Worm (Caenorhabditis elegans): ENCODE results near the gene mrps-17.

- TF ChIP-seq ceh-82 (tag; optimal IDR thresholded peaks at IDR 0.05) (no peak), ztf-11 (tag; optimal IDR thresholded peaks at IDR 0.05) (no peak), lsy-2 (tag; optimal IDR thresholded peaks at IDR 0.05) (peak in 1 of 2 experiments; percentile 84), nhr-11 (tag; optimal IDR thresholded peaks at IDR 0.05) (no peak), elt-3 (tag; optimal IDR thresholded peaks at IDR 0.05) (no peak), nhr-237 (tag; optimal IDR thresholded peaks at IDR 0.05) (no peak), lin-13 (GFP tag; optimal IDR thresholded peaks at IDR 0.05) (no peak), fos-1 (tag; optimal IDR thresholded peaks at IDR 0.05) (peak; percentile 32)
Measured at ce11 chrIII:6444335-6444734, 12.7 kb upstream of the mrps-17 start, which contains the start of gene C05D11.13.
